Worm (Caenorhabditis elegans): Measurements from ENCODE around the gene C17C3.24.

C17C3.24 gene

DNA sequence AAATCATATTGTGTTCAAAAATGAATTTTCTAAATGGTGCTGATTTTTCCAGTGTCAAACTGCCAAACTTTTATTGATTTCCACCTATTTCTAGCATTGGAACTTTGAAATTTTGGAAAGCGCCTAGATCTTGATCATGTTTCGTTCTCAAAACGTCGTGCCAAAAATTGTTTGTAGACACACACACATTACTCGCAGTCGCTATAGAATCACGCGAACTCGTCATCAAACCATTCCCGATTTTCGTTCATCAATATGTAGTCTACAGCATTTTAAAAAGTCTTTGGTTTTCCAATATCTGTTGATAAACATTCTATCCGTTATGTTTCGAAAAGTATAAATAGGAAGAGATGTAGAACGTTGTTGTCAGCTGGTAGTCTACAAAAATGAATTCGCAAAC, 28.7 kb upstream of the C17C3.24 start, which contains the start of the genes C17C3.1 and C17C3.15:
C17C3.1 (plus strand) TSS at position 301 of the 400 bp plus-strand sequence.
C17C3.15 (plus strand) TSS at position 383 of the 400 bp plus-strand sequence.
- TF ChIP-seq ceh-39 (tag; optimal IDR thresholded peaks at IDR 0.05), result no peak
- no peak for TF ChIP-seq bed-3 (GFP tag; optimal IDR thresholded peaks at IDR 0.05)
- no peak for TF ChIP-seq sptf-1 (tag; optimal IDR thresholded peaks at IDR 0.05)
- TF ChIP-seq sem-2 (GFP tag; optimal IDR thresholded peaks at IDR 0.05), result no peak
- TF ChIP-seq flh-1 (GFP tag; optimal IDR thresholded peaks at IDR 0.05), result no peak
- no peak for TF ChIP-seq blmp-1 (tag; optimal IDR thresholded peaks at IDR 0.05)
- TF ChIP-seq nhr-12 (tag; optimal IDR thresholded peaks at IDR 0.05), result no peak
- no peak for TF ChIP-seq nhr-76 (tag; optimal IDR thresholded peaks at IDR 0.05)
- TF ChIP-seq cnd-1 (tag; optimal IDR thresholded peaks at IDR 0.05), result no peak
- no peak for TF ChIP-seq ham-2 (GFP tag; optimal IDR thresholded peaks at IDR 0.05)

DNA sequence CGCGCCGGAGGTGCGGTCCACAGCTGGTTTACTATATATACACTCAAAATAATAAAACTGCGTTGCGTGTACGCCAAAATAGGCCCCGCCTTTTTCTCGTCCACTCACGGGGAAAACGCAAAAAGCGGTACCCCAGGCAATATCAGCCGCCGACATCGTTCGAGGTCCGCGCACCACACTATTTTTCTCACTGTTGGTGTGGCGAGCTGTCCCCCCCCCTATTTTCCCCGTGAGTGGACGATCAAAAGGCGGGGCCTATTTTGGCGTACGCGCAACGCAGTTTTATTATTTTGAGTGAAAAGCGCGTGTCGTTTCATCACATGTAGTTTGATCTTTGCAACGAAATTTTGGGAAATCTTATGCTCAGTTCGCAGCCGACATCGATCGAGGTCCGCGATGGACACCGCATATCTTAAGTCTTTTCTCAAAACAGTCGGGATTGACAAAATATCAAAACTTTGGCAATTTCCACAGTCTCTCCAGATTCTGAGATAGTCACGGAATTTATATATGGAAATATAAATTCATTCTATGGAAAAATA, 23.6 kb upstream of the C17C3.24 start:
- TF ChIP-seq ztf-11 (tag; optimal IDR thresholded peaks at IDR 0.05), result no peak
- TF ChIP-seq unc-62 (GFP tag; optimal IDR thresholded peaks at IDR 0.05), result no peak
- TF ChIP-seq ceh-43 (GFP tag; optimal IDR thresholded peaks at IDR 0.05), result no peak
- no peak for TF ChIP-seq ceh-83 (GFP tag; optimal IDR thresholded peaks at IDR 0.05)
- TF ChIP-seq drap-1 (GFP tag; optimal IDR thresholded peaks at IDR 0.05), result no peak
- no peak for TF ChIP-seq ces-1 (GFP tag; optimal IDR thresholded peaks at IDR 0.05)
- TF ChIP-seq lin-13 (tag; optimal IDR thresholded peaks at IDR 0.05), result no peak
- TF ChIP-seq nhr-2 (tag; optimal IDR thresholded peaks at IDR 0.05), result no peak
- no peak for TF ChIP-seq ceh-39 (tag; optimal IDR thresholded peaks at IDR 0.05)
- no peak for TF ChIP-seq ham-2 (GFP tag; optimal IDR thresholded peaks at IDR 0.05)
- no peak for TF ChIP-seq elt-3 (tag; optimal IDR thresholded peaks at IDR 0.05)
- no peak for TF ChIP-seq nhr-12 (tag; optimal IDR thresholded peaks at IDR 0.05)
- TF ChIP-seq blmp-1 (tag; optimal IDR thresholded peaks at IDR 0.05), result no peak

DNA sequence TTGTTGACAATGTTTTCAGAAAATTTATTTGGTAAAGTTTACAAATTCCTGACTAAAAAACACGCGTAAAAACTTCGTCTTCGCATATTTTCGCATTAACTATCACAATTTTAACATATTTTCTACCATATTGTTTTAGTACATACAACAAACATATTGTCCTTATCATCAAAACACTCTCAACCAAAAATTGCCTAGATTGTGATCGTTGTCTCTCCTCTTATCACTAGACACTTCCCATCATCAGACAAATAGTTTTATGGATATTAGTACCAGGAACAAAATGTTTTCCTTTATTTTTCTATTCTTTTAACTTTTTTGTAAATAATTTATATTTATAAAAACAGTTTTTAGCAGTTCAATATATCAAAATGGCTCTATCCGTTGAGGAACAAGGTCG, 19.8 kb upstream of the C17C3.24 start, which contains the start of gene C17C3.3:
C17C3.3 (plus strand) TSS at position 346 of the 400 bp plus-strand sequence.
- no peak for TF ChIP-seq M03D4.4 (tag; optimal IDR thresholded peaks at IDR 0.05)
- TF ChIP-seq mep-1 (tag; optimal IDR thresholded peaks at IDR 0.05), result no peak
- TF ChIP-seq elt-3 (tag; optimal IDR thresholded peaks at IDR 0.05), result no peak
- TF ChIP-seq tbx-8 (GFP tag; optimal IDR thresholded peaks at IDR 0.05), result no peak
- no peak for TF ChIP-seq cnd-1 (tag; optimal IDR thresholded peaks at IDR 0.05)
- TF ChIP-seq sem-2 (GFP tag; optimal IDR thresholded peaks at IDR 0.05), result no peak
- no peak for TF ChIP-seq blmp-1 (tag; optimal IDR thresholded peaks at IDR 0.05)
- TF ChIP-seq zip-8 (tag; optimal IDR thresholded peaks at IDR 0.05), result no peak
- no peak for TF ChIP-seq elt-1 (tag; optimal IDR thresholded peaks at IDR 0.05; ENCODE audit: borderline replicate concordance, insufficient read depth)
- no peak for TF ChIP-seq snpc-4 (tag; optimal IDR thresholded peaks at IDR 0.05)
- TF ChIP-seq ztf-11 (tag; optimal IDR thresholded peaks at IDR 0.05), result no peak
- no peak for TF ChIP-seq lin-32 (GFP tag; optimal IDR thresholded peaks at IDR 0.05)
- no peak for TF ChIP-seq nhr-12 (tag; optimal IDR thresholded peaks at IDR 0.05)

DNA sequence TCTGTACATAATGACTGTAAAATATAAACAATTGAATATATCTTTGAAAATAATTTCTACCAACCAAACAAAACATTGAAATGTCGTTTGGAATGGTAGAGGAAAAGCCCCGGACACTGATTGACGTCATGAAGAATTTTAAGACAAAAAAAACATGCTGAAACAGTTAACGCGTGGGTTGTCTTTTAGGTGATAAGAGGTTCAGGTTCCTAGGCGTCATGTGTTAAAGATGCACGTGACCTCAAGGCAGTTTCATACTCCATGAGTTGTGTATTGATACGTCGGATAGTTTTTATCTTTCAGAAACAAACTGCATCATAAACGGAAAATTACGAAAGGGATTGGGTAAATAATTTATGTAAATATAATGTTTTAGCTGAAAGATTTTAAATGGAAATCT, 15.5 kb upstream of the C17C3.24 start:
- TF ChIP-seq nhr-12 (tag; optimal IDR thresholded peaks at IDR 0.05), result no peak
- no peak for TF ChIP-seq elt-3 (tag; optimal IDR thresholded peaks at IDR 0.05)
- TF ChIP-seq mep-1 (tag; optimal IDR thresholded peaks at IDR 0.05), result no peak

DNA sequence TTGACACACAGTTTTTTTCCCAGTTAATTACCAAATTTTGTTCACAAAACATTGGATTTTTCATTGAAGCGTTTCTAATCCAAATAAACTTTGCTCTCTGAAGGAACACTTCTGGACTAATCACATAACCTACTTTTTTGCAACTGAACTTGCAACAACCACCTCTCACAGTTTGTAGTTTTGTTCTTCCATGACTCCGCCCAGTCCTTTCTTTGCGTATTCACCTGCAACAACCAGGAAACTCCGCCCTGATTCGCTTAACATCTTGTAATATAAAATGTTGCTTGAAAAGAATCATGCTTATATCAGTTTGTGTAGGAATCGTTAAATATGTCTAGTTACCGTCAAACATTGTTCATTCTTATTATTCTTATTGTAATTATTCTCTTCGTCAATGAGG, 14.8 kb upstream of the C17C3.24 start, which contains the start of gene ins-11:
ins-11 (plus strand) TSS at position 301 of the 400 bp plus-strand sequence.
- TF ChIP-seq nhr-2 (tag; optimal IDR thresholded peaks at IDR 0.05), result no peak
- TF ChIP-seq blmp-1 (tag; optimal IDR thresholded peaks at IDR 0.05), result no peak
- no peak for TF ChIP-seq snpc-4 (tag; optimal IDR thresholded peaks at IDR 0.05)
- TF ChIP-seq ztf-11 (tag; optimal IDR thresholded peaks at IDR 0.05), result no peak
- no peak for TF ChIP-seq nhr-237 (tag; optimal IDR thresholded peaks at IDR 0.05)
- TF ChIP-seq ceh-83 (GFP tag; optimal IDR thresholded peaks at IDR 0.05), result no peak
- no peak for TF ChIP-seq lin-13 (tag; optimal IDR thresholded peaks at IDR 0.05)
- TF ChIP-seq bed-3 (GFP tag; optimal IDR thresholded peaks at IDR 0.05), result no peak
- no peak for TF ChIP-seq ham-2 (GFP tag; optimal IDR thresholded peaks at IDR 0.05)
- no peak for TF ChIP-seq unc-120 (tag; optimal IDR thresholded peaks at IDR 0.05; ENCODE audit: poor library complexity, severe bottlenecking)

DNA sequence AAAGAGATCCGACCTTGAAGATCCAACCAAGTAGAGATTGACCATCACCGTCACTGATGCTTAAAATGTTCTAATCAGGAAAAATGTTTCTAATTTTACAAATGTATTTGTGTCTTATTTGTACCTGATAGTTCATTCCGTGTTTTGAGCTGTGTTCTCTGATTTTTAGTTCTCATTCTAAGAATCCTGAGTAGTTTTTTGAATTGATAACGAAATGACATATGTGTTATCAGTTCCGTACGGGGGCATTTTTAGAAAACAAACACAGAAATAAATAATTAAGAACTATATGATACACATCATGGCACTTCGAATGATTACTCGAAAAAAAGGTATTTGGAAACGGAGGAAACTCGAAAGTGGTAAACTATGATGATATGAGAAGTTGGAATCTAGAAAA, 13.9 kb upstream of the C17C3.24 start:
- TF ChIP-seq ceh-39 (tag; optimal IDR thresholded peaks at IDR 0.05) (no peak), elt-3 (tag; optimal IDR thresholded peaks at IDR 0.05) (no peak), unc-39 (tag; optimal IDR thresholded peaks at IDR 0.05) (no peak), ceh-83 (GFP tag; optimal IDR thresholded peaks at IDR 0.05) (no peak), lin-32 (GFP tag; optimal IDR thresholded peaks at IDR 0.05) (no peak), snpc-4 (tag; optimal IDR thresholded peaks at IDR 0.05) (no peak), ceh-43 (GFP tag; optimal IDR thresholded peaks at IDR 0.05) (no peak), mab-5 (tag; optimal IDR thresholded peaks at IDR 0.05) (no peak), nhr-237 (tag; optimal IDR thresholded peaks at IDR 0.05) (no peak), nhr-28 (tag; optimal IDR thresholded peaks at IDR 0.05) (no peak), bed-3 (GFP tag; optimal IDR thresholded peaks at IDR 0.05) (no peak), sem-2 (GFP tag; optimal IDR thresholded peaks at IDR 0.05) (no peak), sptf-1 (tag; optimal IDR thresholded peaks at IDR 0.05) (no peak)
